2 fruit fly cellular contexts compared by ENCODE assay signal in genomic region chr2L:136131-136426, dm6.
TF ChIP-seq lines count a peak whose summit lies in the region.

No protein-coding gene starts in this region.

- TF ChIP-seq CTCF in whole organism, embryonic (GFP tag; optimal IDR thresholded peaks at IDR 0.05; lab: Kevin White, UChicago): no peak

TF ChIP-seq in whole organism, embryonic, 481 proteins besides CTCF, POLR2A, EP300 and RAD21:
- no peak for TF ChIP-seq CG8290 (GFP tag; optimal IDR thresholded peaks at IDR 0.05; lab: Kevin White, UChicago)
- TF ChIP-seq CG8290 (tag; optimal IDR thresholded peaks at IDR 0.05; lab: Kevin White, UChicago): peak in 1 of 2 experiments; percentile 24
- TF ChIP-seq ci (GFP tag; IDR thresholded peaks at IDR 0.05; lab: Robert Waterston, UW): 0 out of 3 replicates have a peak, but pooled peaks have one; percentile 29
- 0 out of 3 replicates have a peak, but pooled peaks have one; percentile 16 for TF ChIP-seq CG17361 (GFP tag; IDR thresholded peaks at IDR 0.05; lab: Robert Waterston, UW)
- TF ChIP-seq grn (GFP tag; optimal IDR thresholded peaks at IDR 0.05; lab: Kevin White, UChicago): no peak

TF ChIP-seq in whole organism, prepupa, 60 proteins besides CTCF, POLR2A, EP300 and RAD21:
- peak; percentile 93 for TF ChIP-seq svp (GFP tag; lab: Kevin White, UChicago)
- TF ChIP-seq CG11294 (GFP tag; IDR thresholded peaks at IDR 0.05; lab: Robert Waterston, UW): no peak
- peak; percentile 34 for TF ChIP-seq Eip78C (GFP tag; lab: Kevin White, UChicago)
- TF ChIP-seq Lpt (GFP tag; optimal IDR thresholded peaks at IDR 0.05; lab: Kevin White, UChicago): no peak
- TF ChIP-seq eg (GFP tag; IDR thresholded peaks at IDR 0.05; lab: Robert Waterston, UW): no peak
- peak; percentile 32 for TF ChIP-seq vri (GFP tag; optimal IDR thresholded peaks at IDR 0.05; lab: Kevin White, UChicago)
- no peak for TF ChIP-seq fd59A (GFP tag; optimal IDR thresholded peaks at IDR 0.05; lab: Kevin White, UChicago)
